Worm (Caenorhabditis elegans) whole organism, L3 larva: ENCODE results near the gene hsp-16.41.
"Not testable (repeated sequence)": the region's sequence is repeated elsewhere in the genome, so short reads cannot be mapped to it uniquely, and the experiment has no call there.

ENCODE experiments used
- R02D3.7 ChIP-seq: fragments of 150-350 bp; optimal IDR thresholded peaks from 2 replicates; lab custom pipeline; 2014; ENCODE audit warnings: missing biosample characterization, missing genetic modification characterization
- fos-1 ChIP-seq: fragments of 150-350 bp; optimal IDR thresholded peaks from 2 replicates; lab custom pipeline; 2014; ENCODE audit warnings: missing biosample characterization, missing genetic modification characterization
- lsy-12 ChIP-seq: sonication (generic microtip); optimal IDR thresholded peaks from 2 replicates; lab custom pipeline; 2016; ENCODE audit warnings: mild to moderate bottlenecking, missing genetic modification characterization, missing compliant biosample characterization
- mml-1 ChIP-seq: fragments of 150-350 bp; sonication (generic microtip); optimal IDR thresholded peaks from 3 replicates; lab custom pipeline; 2014; ENCODE audit warnings: missing biosample characterization, missing genetic modification characterization
- tbx-2 ChIP-seq: sonication (generic microtip); optimal IDR thresholded peaks from 2 replicates; lab custom pipeline; 2016; ENCODE audit warnings: mild to moderate bottlenecking, missing genetic modification characterization, missing compliant biosample characterization
- unc-39 ChIP-seq: sonication (generic microtip); optimal IDR thresholded peaks from 4 replicates; lab custom pipeline; 2017; ENCODE audit warnings: missing biosample characterization, missing genetic modification characterization

DNA sequence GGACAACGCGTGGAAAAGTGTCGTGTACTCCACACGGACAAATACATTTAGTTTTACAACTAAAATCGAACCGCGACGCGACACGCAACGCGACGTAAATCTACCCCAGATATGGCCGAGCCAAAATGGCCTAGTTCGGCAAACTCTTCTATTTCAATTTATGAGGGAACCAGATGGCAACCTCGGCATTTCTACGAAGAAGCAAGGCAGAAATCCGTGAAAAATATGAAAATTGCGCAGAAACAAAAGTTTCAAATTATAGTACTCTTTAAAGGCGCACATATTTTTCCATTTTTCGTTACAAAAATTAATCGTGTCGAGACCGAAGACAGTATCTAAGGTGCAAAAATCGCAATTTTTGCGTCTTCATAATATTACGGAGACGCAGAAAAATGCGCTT, 9.8 kb downstream of the hsp-16.41 start, which contains the start of gene Y46H3A.5:
- not testable (repeated sequence) for TF ChIP-seq fos-1, tbx-2, R02D3.7, lsy-12, unc-39, mml-1 (tag; lab: Kevin White, UChicago)
